Worm (Caenorhabditis elegans) whole organism, L4 larva: ENCODE results near the gene B0244.4.

Source experiments
- D1046.2 ChIP-seq: fragments of 200-800 bp; sonication (Bioruptor generic); IDR thresholded peaks from 2 replicates; pipeline ENCODE4 v1.3.6; 2022; ENCODE audit warnings: missing genetic modification characterization, missing compliant biosample characterization
- F10B5.3 ChIP-seq: sonication (generic microtip); optimal IDR thresholded peaks from 2 replicates; lab custom pipeline; 2016; ENCODE audit warnings: mild to moderate bottlenecking, missing genetic modification characterization, missing compliant biosample characterization
- F49E8.2 ChIP-seq: sonication (generic microtip); optimal IDR thresholded peaks from 2 replicates; lab custom pipeline; 2016; ENCODE audit warnings: missing compliant biosample characterization, mild to moderate bottlenecking, missing genetic modification characterization, borderline replicate concordance
- R02D3.7 ChIP-seq: fragments of 150-350 bp; sonication (generic microtip); optimal IDR thresholded peaks from 3 replicates; lab custom pipeline; 2014; ENCODE audit warnings: missing biosample characterization, missing genetic modification characterization
- T20F7.1 ChIP-seq: fragments of 200-800 bp; sonication (Bioruptor generic); optimal IDR thresholded peaks from 2 replicates; lab custom pipeline; 2018; ENCODE audit warnings: mild to moderate bottlenecking, missing genetic modification characterization, missing compliant biosample characterization
- Y105C5A.15 ChIP-seq: fragments of 200-800 bp; sonication (Bioruptor generic); IDR thresholded peaks from 2 replicates; pipeline ENCODE4 v1.3.6; 2022; ENCODE audit warnings: missing genetic modification characterization, missing compliant biosample characterization
- aly-2 ChIP-seq: sonication (generic microtip); optimal IDR thresholded peaks from 2 replicates; lab custom pipeline; 2018; ENCODE audit warnings: missing biosample characterization, missing genetic modification characterization
- ama-1 ChIP-seq: fragments of 150-350 bp; optimal IDR thresholded peaks from 2 replicates; lab custom pipeline; 2014; ENCODE audit warnings: inconsistent platforms, mixed read lengths
- attf-4 ChIP-seq: sonication (generic microtip); optimal IDR thresholded peaks from 3 replicates; lab custom pipeline; 2017; ENCODE audit warnings: missing biosample characterization, missing genetic modification characterization
- ceh-28 ChIP-seq: fragments of 150-350 bp; optimal IDR thresholded peaks from 2 replicates; lab custom pipeline; 2014; ENCODE audit warnings: missing biosample characterization, missing genetic modification reagents, missing genetic modification characterization
- ctbp-1 ChIP-seq: fragments of 200-800 bp; sonication (Bioruptor generic); IDR thresholded peaks from 2 replicates; pipeline ENCODE4 v1.3.6; 2022; ENCODE audit warnings: missing genetic modification reagents, missing genetic modification characterization, missing compliant biosample characterization
- daf-12 ChIP-seq: fragments of 150-350 bp; optimal IDR thresholded peaks from 2 replicates; lab custom pipeline; 2014; ENCODE audit warnings: missing biosample characterization, missing genetic modification reagents, missing genetic modification characterization
- daf-16 ChIP-seq, 3 experiments: sonication (generic microtip); optimal IDR thresholded peaks; 2 replicates each; lab custom pipeline; 2016 to 2017; ENCODE audit warnings: missing genetic modification characterization in 3 of 3, missing genetic modification reagents in 3 of 3, mild to moderate bottlenecking in 2 of 3, missing compliant biosample characterization in 2 of 3, missing biosample characterization in 1 of 3, moderate library complexity in 1 of 3
- duxl-1 ChIP-seq: sonication (generic microtip); optimal IDR thresholded peaks from 2 replicates; lab custom pipeline; 2016; ENCODE audit warnings: mild to moderate bottlenecking, missing genetic modification characterization, moderate library complexity, missing compliant biosample characterization; ENCODE audit not compliant: poor library complexity
- fkh-10 ChIP-seq: fragments of 150-350 bp; optimal IDR thresholded peaks from 2 replicates; lab custom pipeline; 2014; ENCODE audit warnings: missing biosample characterization, missing genetic modification reagents, missing genetic modification characterization
- hif-1 ChIP-seq, 2 experiments: sonication (generic microtip); optimal IDR thresholded peaks; 2 replicates each; lab custom pipeline; 2016 to 2017; ENCODE audit warnings: missing compliant biosample characterization in 2 of 2, missing genetic modification characterization in 2 of 2, missing genetic modification reagents in 2 of 2, missing genotype in 2 of 2, mild to moderate bottlenecking in 1 of 2
- hlh-11 ChIP-seq: fragments of 200-800 bp; sonication (Bioruptor generic); optimal IDR thresholded peaks from 2 replicates; lab custom pipeline; 2018; ENCODE audit warnings: mild to moderate bottlenecking, missing genetic modification characterization, missing compliant biosample characterization
- hlh-30 ChIP-seq: sonication (generic microtip); optimal IDR thresholded peaks from 2 replicates; lab custom pipeline; 2017; ENCODE audit warnings: antibody characterized with exemption, mild to moderate bottlenecking, missing genetic modification characterization, missing compliant biosample characterization; ENCODE audit not compliant: insufficient read depth
- lim-7 ChIP-seq: fragments of 200-800 bp; sonication (Bioruptor generic); IDR thresholded peaks from 2 replicates; pipeline ENCODE4 v1.3.6; 2022; ENCODE audit warnings: missing genetic modification characterization, missing compliant biosample characterization
- lin-13 ChIP-seq: fragments of 150-350 bp; optimal IDR thresholded peaks from 2 replicates; lab custom pipeline; 2014; ENCODE audit warnings: missing biosample characterization, missing genetic modification reagents, missing genetic modification characterization
- lin-15B ChIP-seq: fragments of 150-350 bp; sonication (generic microtip); optimal IDR thresholded peaks from 3 replicates; lab custom pipeline; 2014; ENCODE audit warnings: missing biosample characterization, missing genetic modification characterization
- mxl-3 ChIP-seq: fragments of 200-800 bp; sonication (Bioruptor generic); optimal IDR thresholded peaks from 2 replicates; lab custom pipeline; 2018; ENCODE audit warnings: mild to moderate bottlenecking, missing genetic modification characterization, missing compliant biosample characterization
- nhr-10 ChIP-seq: fragments of 150-350 bp; optimal IDR thresholded peaks from 2 replicates; lab custom pipeline; 2014; ENCODE audit warnings: missing biosample characterization, missing genetic modification characterization
- nhr-102 ChIP-seq: sonication (generic microtip); optimal IDR thresholded peaks from 2 replicates; lab custom pipeline; 2016; ENCODE audit warnings: mild to moderate bottlenecking, missing genetic modification characterization, moderate library complexity, missing compliant biosample characterization
- nhr-11 ChIP-seq: fragments of 150-350 bp; optimal IDR thresholded peaks from 2 replicates; lab custom pipeline; 2014; ENCODE audit warnings: missing biosample characterization, missing genetic modification characterization
- nhr-111 ChIP-seq: fragments of 200-800 bp; sonication (Bioruptor generic); optimal IDR thresholded peaks from 2 replicates; lab custom pipeline; 2018; ENCODE audit warnings: mild to moderate bottlenecking, missing genetic modification characterization, missing compliant biosample characterization
- nhr-28 ChIP-seq: fragments of 150-350 bp; optimal IDR thresholded peaks from 2 replicates; lab custom pipeline; 2014; ENCODE audit warnings: missing biosample characterization, missing genetic modification characterization
- nhr-41 ChIP-seq: fragments of 200-800 bp; sonication (Bioruptor generic); IDR thresholded peaks from 2 replicates; pipeline ENCODE4 v1.3.6; 2022; ENCODE audit warnings: missing genetic modification reagents, missing genetic modification characterization, missing compliant biosample characterization
- nhr-42 ChIP-seq: fragments of 200-800 bp; sonication (Bioruptor generic); IDR thresholded peaks from 2 replicates; pipeline ENCODE4 v1.3.6; 2022; ENCODE audit warnings: missing genetic modification characterization, missing compliant biosample characterization
- nhr-6 ChIP-seq: fragments of 150-350 bp; optimal IDR thresholded peaks from 2 replicates; lab custom pipeline; 2014; ENCODE audit warnings: missing biosample characterization, missing genetic modification characterization
- nhr-76 ChIP-seq: fragments of 150-350 bp; optimal IDR thresholded peaks from 2 replicates; lab custom pipeline; 2014; ENCODE audit warnings: missing biosample characterization, missing genetic modification characterization
- pha-4 ChIP-seq, 2 experiments: fragments of 150-350 bp in 1 of 2; fragments of 200-800 bp in 1 of 2; sonication (Bioruptor generic) in 1 of 2; IDR thresholded peaks in 1 of 2; optimal IDR thresholded peaks in 1 of 2; 2 replicates each; pipeline versions ENCODE4 v1.3.6 to Lab custom; 2014 to 2022; ENCODE audit warnings: missing genetic modification characterization in 2 of 2, missing genetic modification reagents in 2 of 2, missing biosample characterization in 1 of 2, missing compliant biosample characterization in 1 of 2
- rbr-2 ChIP-seq: sonication (generic microtip); optimal IDR thresholded peaks from 2 replicates; lab custom pipeline; 2016; ENCODE audit warnings: missing genotype, missing genetic modification characterization, missing compliant biosample characterization
- saeg-2 ChIP-seq: fragments of 200-800 bp; sonication (Bioruptor generic); IDR thresholded peaks from 2 replicates; pipeline ENCODE4 v1.3.6; 2022; ENCODE audit warnings: missing genetic modification reagents, missing genetic modification characterization, missing compliant biosample characterization
- set-16 ChIP-seq: fragments of 200-800 bp; sonication (Bioruptor generic); IDR thresholded peaks from 2 replicates; pipeline ENCODE4 v1.3.6; 2022; ENCODE audit warnings: missing genetic modification reagents, missing genetic modification characterization, missing compliant biosample characterization
- snpc-4 ChIP-seq: fragments of 150-350 bp; optimal IDR thresholded peaks from 2 replicates; lab custom pipeline; 2014; ENCODE audit warnings: missing biosample characterization, missing genetic modification characterization
- spr-1 ChIP-seq: sonication (generic microtip); optimal IDR thresholded peaks from 2 replicates; lab custom pipeline; 2016; ENCODE audit warnings: mild to moderate bottlenecking, missing genetic modification characterization, missing compliant biosample characterization
- spr-3 ChIP-seq: fragments of 200-800 bp; sonication (Bioruptor generic); optimal IDR thresholded peaks from 2 replicates; lab custom pipeline; 2018; ENCODE audit warnings: mild to moderate bottlenecking, missing genetic modification characterization, missing compliant biosample characterization
- tag-97 ChIP-seq: fragments of 200-800 bp; sonication (Bioruptor generic); IDR thresholded peaks from 2 replicates; pipeline ENCODE4 v1.3.6; 2022; ENCODE audit warnings: missing genetic modification characterization, missing compliant biosample characterization
- tra-1 ChIP-seq: fragments of 200-800 bp; sonication (Bioruptor generic); IDR thresholded peaks from 2 replicates; pipeline ENCODE4 v1.3.6; 2022; ENCODE audit warnings: missing genetic modification reagents, missing genetic modification characterization, missing compliant biosample characterization
- unc-130 ChIP-seq: sonication (generic microtip); optimal IDR thresholded peaks from 2 replicates; lab custom pipeline; 2016; ENCODE audit warnings: missing genetic modification reagents, missing genetic modification characterization, missing compliant biosample characterization
- unc-62 ChIP-seq, 3 experiments: fragments of 150-350 bp in 1 of 3; sonication (generic microtip); optimal IDR thresholded peaks in 2 of 3; peaks in 1 of 3; 1 replicate in 1 of 3; 2 replicates in 2 of 3; lab custom pipeline; 2014 to 2017; ENCODE audit warnings: missing biosample characterization in 3 of 3, missing genetic modification characterization in 3 of 3, missing genetic modification reagents in 3 of 3, missing genotype in 1 of 3
- vab-7 ChIP-seq: fragments of 200-800 bp; sonication (Bioruptor generic); IDR thresholded peaks from 2 replicates; pipeline ENCODE4 v1.3.6; 2022; ENCODE audit warnings: missing genetic modification reagents, missing genetic modification characterization, missing compliant biosample characterization
- zip-2 ChIP-seq: fragments of 150-350 bp; optimal IDR thresholded peaks from 2 replicates; lab custom pipeline; 2014; ENCODE audit warnings: missing biosample characterization, missing genetic modification characterization

The B0244.4 gene

DNA sequence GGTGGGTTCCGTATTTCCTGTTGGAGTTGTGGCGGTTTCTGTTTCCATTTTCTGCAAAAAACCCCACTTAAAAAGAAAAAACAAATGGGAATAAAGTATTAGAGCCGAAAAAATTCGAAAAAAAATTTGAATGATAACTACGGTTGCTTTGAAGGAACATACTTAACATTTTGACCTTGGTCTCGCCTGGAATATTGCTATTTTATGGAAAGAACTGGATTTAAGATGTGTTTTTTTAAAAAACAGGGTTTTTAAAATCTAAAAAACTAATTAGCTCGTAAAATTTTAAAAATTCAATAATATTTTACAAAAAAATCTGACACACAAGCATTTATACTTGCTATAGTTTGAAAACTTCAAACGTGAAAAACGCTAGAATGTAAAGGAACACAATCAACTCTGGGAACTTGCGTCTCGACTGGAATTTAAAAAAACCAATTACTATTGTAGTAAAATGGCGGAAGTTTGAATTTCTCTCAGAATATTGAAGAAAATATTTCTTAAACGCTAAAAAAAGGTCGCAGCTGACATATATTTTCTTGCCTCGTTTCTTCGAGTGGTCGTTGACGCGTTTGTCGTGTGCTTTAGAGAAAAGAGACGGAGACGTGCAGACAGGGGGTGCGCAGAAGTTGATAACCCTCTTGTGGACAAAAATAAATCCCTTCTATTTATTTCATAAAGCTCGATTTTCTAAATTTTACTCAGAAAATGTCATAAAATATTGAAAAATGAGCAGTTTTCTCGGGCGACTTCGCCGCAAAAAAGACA, 49.1 kb upstream of the B0244.4 start, which contains the start of the genes lgg-3 and rgs-5 (continued):
- TF ChIP-seq nhr-102 (tag; lab: Kevin White, UChicago) (no peak), nhr-6 (peak; percentile 2), hif-1 (tag; optimal IDR thresholded peaks at IDR 0.05; lab: Kevin White, UChicago) (peak in 1 of 2 experiments; percentile 22), lin-15B (tag; lab: Kevin White, UChicago) (no peak), rbr-2 (tag; lab: Kevin White, UChicago) (peak; percentile 14), fkh-10 (no peak), aly-2 (tag; lab: Kevin White, UChicago) (no peak), hlh-30 (tag; lab: Kevin White, UChicago) (peak; percentile 44), D1046.2 (no peak), saeg-2 (GFP tag; lab: Robert Waterston, UW) (no peak), mxl-3 (no peak), R02D3.7 (tag; lab: Kevin White, UChicago) (no peak), lin-13 (GFP tag; lab: Kevin White, UChicago) (peak; percentile 17)
- TF ChIP-seq, all 104 proteins: peak for 15

DNA sequence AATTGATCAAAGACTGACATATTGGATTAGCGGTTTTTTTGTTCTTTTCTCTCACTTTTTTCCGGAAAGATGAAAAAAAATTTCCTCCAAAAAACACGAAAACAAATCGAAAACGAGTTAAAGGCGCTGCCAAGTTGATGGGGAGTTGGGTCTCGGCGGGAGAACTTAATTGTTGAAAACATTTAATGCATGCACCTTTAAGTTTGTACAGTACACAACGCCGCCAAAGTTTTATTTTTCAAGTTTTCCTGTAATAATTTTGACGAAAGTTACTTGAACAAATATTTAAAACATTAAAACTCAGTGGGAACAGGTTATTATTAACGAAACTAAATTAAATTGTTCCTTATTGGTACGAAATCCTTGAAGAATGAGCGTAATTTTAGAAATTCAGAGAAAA, 45.8 kb upstream of the B0244.4 start:
- TF ChIP-seq nhr-42 (GFP tag; lab: Robert Waterston, UW), result no peak

DNA sequence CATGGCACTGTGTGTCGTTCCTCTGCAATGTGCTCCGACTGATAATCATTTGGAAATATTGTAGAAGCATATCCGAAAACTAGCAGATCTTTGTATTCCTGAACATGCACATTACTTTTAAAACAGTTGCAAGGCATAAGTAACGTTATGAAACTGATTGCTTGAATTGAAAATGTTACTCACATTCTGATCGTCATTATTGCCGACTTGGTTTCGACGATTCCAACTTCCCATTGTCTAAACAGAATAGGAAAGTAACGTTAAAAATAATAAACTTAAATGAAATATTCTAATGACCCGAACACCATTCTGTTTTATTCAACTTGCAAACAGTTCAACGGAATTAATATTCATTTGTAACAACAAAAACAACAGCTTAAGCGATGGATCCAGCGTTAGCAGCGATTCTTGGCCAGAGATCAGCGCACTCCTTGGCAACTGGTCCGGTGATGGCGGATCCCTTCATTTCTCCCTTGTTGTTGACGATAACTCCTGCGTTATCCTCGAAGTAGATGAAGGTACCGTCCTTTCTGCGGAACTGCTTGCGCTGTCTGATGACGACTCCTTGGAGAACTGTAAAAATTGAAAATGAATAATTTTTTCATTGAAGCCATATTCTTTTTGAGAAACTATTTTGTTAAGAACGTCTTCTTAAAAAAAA, 41.9 kb upstream of the B0244.4 start, which contains the start of gene swp-1:
Gene swp-1, minus strand, starts transcription at position 298 of the 661 bp plus-strand sequence.
- TF ChIP-seq mxl-3 (no peak), hlh-11 (tag; lab: Kevin White, UChicago) (no peak), tra-1 (no peak), spr-3 (GFP tag; lab: Kevin White, UChicago) (no peak), saeg-2 (GFP tag; lab: Robert Waterston, UW) (no peak), snpc-4 (tag; lab: Kevin White, UChicago) (no peak), set-16 (no peak), daf-12 (tag; lab: Kevin White, UChicago) (no peak), zip-2 (tag; lab: Kevin White, UChicago) (no peak), nhr-76 (tag; lab: Kevin White, UChicago) (no peak), nhr-10 (tag; lab: Kevin White, UChicago) (no peak), nhr-111 (GFP tag; lab: Kevin White, UChicago) (no peak), duxl-1 (tag; lab: Kevin White, UChicago) (no peak), tag-97 (GFP tag; lab: Robert Waterston, UW) (no peak), daf-16 (GFP tag; optimal IDR thresholded peaks at IDR 0.05; lab: Kevin White, UChicago) (no peak), daf-16 (tag; optimal IDR thresholded peaks at IDR 0.05; lab: Kevin White, UChicago) (no peak), aly-2 (tag; lab: Kevin White, UChicago) (no peak), pha-4 (GFP tag; IDR thresholded peaks at IDR 0.05; lab: Robert Waterston, UW) (no peak), pha-4 (tag; optimal IDR thresholded peaks at IDR 0.05; lab: Kevin White, UChicago) (no peak), unc-62 (GFP tag; optimal IDR thresholded peaks at IDR 0.05 in 1 of 2; lab: Kevin White, UChicago) (peak in 1 of 2 experiments; percentile 72), unc-62 (tag; optimal IDR thresholded peaks at IDR 0.05; lab: Kevin White, UChicago) (no peak), F49E8.2 (tag; lab: Kevin White, UChicago) (peak; percentile 70), T20F7.1 (GFP tag; lab: Kevin White, UChicago) (no peak), F10B5.3 (tag; lab: Kevin White, UChicago) (no peak), nhr-28 (tag; lab: Kevin White, UChicago) (no peak), spr-1 (tag; lab: Kevin White, UChicago) (no peak), attf-4 (tag; lab: Kevin White, UChicago) (no peak), nhr-41 (GFP tag; lab: Robert Waterston, UW) (no peak), Y105C5A.15 (GFP tag; lab: Robert Waterston, UW) (peak; percentile 3; the same call in 1 of the 2 replicates), ama-1 (peak; percentile 51), ceh-28 (no peak), vab-7 (GFP tag; lab: Robert Waterston, UW) (no peak), unc-130 (GFP tag; lab: Kevin White, UChicago) (peak; percentile 5), lim-7 (0 out of 2 replicates have a peak, but pooled peaks have one; percentile 6), nhr-11 (tag; lab: Kevin White, UChicago) (no peak), ctbp-1 (GFP tag; lab: Robert Waterston, UW) (peak; percentile 35; the same call in 1 of the 2 replicates)
